Fruit fly (Drosophila melanogaster) whole organism, embryonic: ENCODE measurements around the gene CG4393.

Source experiments
- Asciz ChIP-seq: fragments of 200-800 bp; sonication (Bioruptor generic); optimal IDR thresholded peaks from 2 replicates; lab custom pipeline; 2017; ENCODE audit warnings: missing biosample characterization, mild to moderate bottlenecking, missing genetic modification characterization, missing genetic modification reagents
- Bteb2 ChIP-seq: fragments of 200-800 bp; sonication (Bioruptor generic); optimal IDR thresholded peaks from 2 replicates; lab custom pipeline; 2016; ENCODE audit warnings: missing biosample characterization, missing genetic modification characterization
- CG10147 ChIP-seq: fragments of 200-800 bp; sonication (Bioruptor generic); optimal IDR thresholded peaks from 2 replicates; lab custom pipeline; 2019; ENCODE audit warnings: missing biosample characterization, mild to moderate bottlenecking, missing genetic modification characterization, moderate library complexity
- CG11504 ChIP-seq: fragments of 200-800 bp; sonication (Bioruptor generic); optimal IDR thresholded peaks from 3 replicates; lab custom pipeline; 2019; ENCODE audit warnings: missing biosample characterization, mild to moderate bottlenecking, missing genetic modification characterization, moderate library complexity
- CG17361 ChIP-seq: fragments of 200-800 bp; sonication (Bioruptor generic); IDR thresholded peaks from 3 replicates; pipeline ENCODE4 v1.3.6; 2022; ENCODE audit warnings: missing biosample characterization, missing genetic modification characterization
- CG2129 ChIP-seq: fragments of 200-800 bp; sonication (Bioruptor generic); IDR thresholded peaks from 2 replicates; pipeline ENCODE4 v1.3.6; 2022; ENCODE audit warnings: missing biosample characterization, missing genetic modification characterization; ENCODE audit not compliant: partially characterized antibody
- CG2678 ChIP-seq: fragments of 200-800 bp; sonication (Bioruptor generic); optimal IDR thresholded peaks from 3 replicates; lab custom pipeline; 2019; ENCODE audit warnings: missing biosample characterization, mild to moderate bottlenecking, missing genetic modification characterization, moderate library complexity
- CG32532 ChIP-seq: fragments of 200-800 bp; sonication (Bioruptor generic); IDR thresholded peaks from 2 replicates; pipeline ENCODE4 v1.3.6; 2022; ENCODE audit warnings: missing biosample characterization, missing genetic modification characterization
- CG34422 ChIP-seq: fragments of 200-800 bp; sonication (Bioruptor generic); IDR thresholded peaks from 3 replicates; pipeline ENCODE4 v1.3.6; 2022; ENCODE audit warnings: missing biosample characterization, missing genetic modification characterization
- CG4282 ChIP-seq: fragments of 200-800 bp; sonication (Bioruptor generic); optimal IDR thresholded peaks from 2 replicates; lab custom pipeline; 2016; ENCODE audit warnings: missing biosample characterization, missing genetic modification characterization
- CG4730 ChIP-seq: fragments of 200-800 bp; sonication (Bioruptor generic); IDR thresholded peaks from 2 replicates; pipeline ENCODE4 v1.3.6; 2022; ENCODE audit warnings: missing biosample characterization, missing genetic modification characterization
- CG4820 ChIP-seq: fragments of 200-800 bp; sonication (Bioruptor generic); optimal IDR thresholded peaks from 3 replicates; lab custom pipeline; 2016; ENCODE audit warnings: missing biosample characterization, missing genetic modification characterization
- CG6254 ChIP-seq: fragments of 200-800 bp; sonication (Bioruptor generic); optimal IDR thresholded peaks from 3 replicates; lab custom pipeline; 2017; ENCODE audit warnings: mild to moderate bottlenecking, missing biosample characterization, missing genetic modification reagents, missing genetic modification characterization
- CG6689 ChIP-seq: fragments of 200-800 bp; sonication (Bioruptor generic); IDR thresholded peaks from 2 replicates; pipeline ENCODE4 v1.3.6; 2022; ENCODE audit warnings: missing biosample characterization, missing genetic modification characterization
- CG7745 ChIP-seq: fragments of 200-800 bp; sonication (Bioruptor generic); optimal IDR thresholded peaks from 2 replicates; lab custom pipeline; 2018; ENCODE audit warnings: missing biosample characterization, mild to moderate bottlenecking, missing genetic modification characterization, moderate library complexity
- CTCF ChIP-seq: fragments of 200-800 bp; sonication (Bioruptor generic); optimal IDR thresholded peaks from 2 replicates; lab custom pipeline; 2017; ENCODE audit warnings: missing biosample characterization, mild to moderate bottlenecking, missing genetic modification characterization, moderate library complexity
- D ChIP-seq, 2 experiments: fragments of 200-800 bp in 1 of 2; fragments of >200 bp in 1 of 2; sonication (Bioruptor generic) in 1 of 2; optimal IDR thresholded peaks; 2 replicates in 1 of 2; 3 replicates in 1 of 2; lab custom pipeline; 2017; ENCODE audit warnings: mild to moderate bottlenecking in 1 of 2, missing biosample characterization in 1 of 2, missing genetic modification characterization in 1 of 2, missing genetic modification reagents in 1 of 2
- Drgx ChIP-seq: fragments of 200-800 bp; sonication (Bioruptor generic); IDR thresholded peaks from 2 replicates; pipeline ENCODE4 v1.3.6; 2022; ENCODE audit warnings: missing biosample characterization, missing genetic modification characterization
- Gsc ChIP-seq: fragments of 200-800 bp; sonication (Bioruptor generic); IDR thresholded peaks from 2 replicates; pipeline ENCODE4 v1.3.6; 2022; ENCODE audit warnings: missing biosample characterization, missing genetic modification characterization
- HHEX ChIP-seq: fragments of 200-800 bp; sonication (Bioruptor generic); optimal IDR thresholded peaks from 3 replicates; lab custom pipeline; 2017; ENCODE audit warnings: missing biosample characterization, mild to moderate bottlenecking, missing genetic modification characterization, missing genetic modification reagents
- HLHmδ ChIP-seq: fragments of 200-800 bp; sonication (Bioruptor generic); optimal IDR thresholded peaks from 2 replicates; lab custom pipeline; 2018; ENCODE audit warnings: missing biosample characterization, mild to moderate bottlenecking, missing genetic modification characterization, moderate library complexity
- Hr51 ChIP-seq, 2 experiments: fragments of 200-800 bp; sonication (Bioruptor generic); optimal IDR thresholded peaks; 2 replicates in 1 of 2; 3 replicates in 1 of 2; lab custom pipeline; 2016 to 2018; ENCODE audit warnings: missing biosample characterization in 2 of 2, missing genetic modification characterization in 2 of 2, mild to moderate bottlenecking in 1 of 2, moderate library complexity in 1 of 2
- Jarid2 ChIP-seq: fragments of 200-800 bp; sonication (Bioruptor generic); optimal IDR thresholded peaks from 3 replicates; lab custom pipeline; 2017; ENCODE audit warnings: mild to moderate bottlenecking, missing biosample characterization, missing genetic modification reagents, missing genetic modification characterization
- Lhr ChIP-seq: fragments of 200-800 bp; sonication (Bioruptor generic); optimal IDR thresholded peaks from 3 replicates; lab custom pipeline; 2017; ENCODE audit warnings: mild to moderate bottlenecking, missing biosample characterization, missing genetic modification reagents, missing genetic modification characterization
- Spps ChIP-seq: fragments of 200-800 bp; sonication (Bioruptor generic); optimal IDR thresholded peaks from 2 replicates; lab custom pipeline; 2018; ENCODE audit warnings: missing biosample characterization, mild to moderate bottlenecking, missing genetic modification characterization
- Ssrp ChIP-seq: fragments of 200-800 bp; sonication (Bioruptor generic); optimal IDR thresholded peaks from 2 replicates; lab custom pipeline; 2018; ENCODE audit warnings: missing biosample characterization, mild to moderate bottlenecking, missing genetic modification characterization, moderate library complexity
- al ChIP-seq: fragments of 200-800 bp; sonication (Bioruptor generic); IDR thresholded peaks from 2 replicates; pipeline ENCODE4 v1.3.6; 2022; ENCODE audit warnings: missing biosample characterization, missing genetic modification characterization
- bab2 ChIP-seq: fragments of 200-800 bp; sonication (Bioruptor generic); optimal IDR thresholded peaks from 2 replicates; lab custom pipeline; 2016; ENCODE audit warnings: missing biosample characterization, missing genetic modification characterization
- bigmax ChIP-seq: fragments of 200-800 bp; sonication (Bioruptor generic); optimal IDR thresholded peaks from 2 replicates; lab custom pipeline; 2018; ENCODE audit warnings: missing biosample characterization, mild to moderate bottlenecking, missing genetic modification characterization
- dan ChIP-seq: fragments of 200-800 bp; sonication (Bioruptor generic); IDR thresholded peaks from 2 replicates; pipeline ENCODE4 v1.3.6; 2022; ENCODE audit warnings: missing biosample characterization, missing genetic modification characterization
- dimm ChIP-seq: fragments of 200-800 bp; sonication (Bioruptor generic); IDR thresholded peaks from 2 replicates; pipeline ENCODE4 v1.3.6; 2022; ENCODE audit warnings: missing biosample characterization, missing genetic modification characterization
- en ChIP-seq: fragments of 200-800 bp; sonication (Bioruptor generic); optimal IDR thresholded peaks from 2 replicates; lab custom pipeline; 2016; ENCODE audit warnings: missing biosample characterization, missing genetic modification characterization
- fd3F ChIP-seq: fragments of 200-800 bp; sonication (Bioruptor generic); optimal IDR thresholded peaks from 2 replicates; lab custom pipeline; 2018; ENCODE audit warnings: missing biosample characterization, mild to moderate bottlenecking, missing genetic modification characterization, moderate library complexity
- fd96Cb ChIP-seq: fragments of 200-800 bp; sonication (Bioruptor generic); optimal IDR thresholded peaks from 2 replicates; lab custom pipeline; 2018; ENCODE audit warnings: missing biosample characterization, mild to moderate bottlenecking, missing genetic modification characterization, moderate library complexity
- gcm ChIP-seq: fragments of 200-800 bp; sonication (Bioruptor generic); optimal IDR thresholded peaks from 2 replicates; lab custom pipeline; 2019; ENCODE audit warnings: missing biosample characterization, mild to moderate bottlenecking, missing genetic modification characterization, moderate library complexity
- her ChIP-seq: fragments of 200-800 bp; sonication (Bioruptor generic); optimal IDR thresholded peaks from 2 replicates; lab custom pipeline; 2016; ENCODE audit warnings: missing biosample characterization, missing genetic modification characterization
- hkb ChIP-seq, 2 experiments: fragments of 200-800 bp in 1 of 2; fragments of >200 bp in 1 of 2; sonication (Bioruptor generic) in 1 of 2; IDR thresholded peaks in 1 of 2; optimal IDR thresholded peaks in 1 of 2; 2 replicates each; pipeline versions ENCODE4 v1.3.6 to Lab custom; 2017 to 2022; ENCODE audit warnings: missing biosample characterization in 1 of 2, missing genetic modification characterization in 1 of 2
- hth ChIP-seq: fragments of >200 bp; optimal IDR thresholded peaks from 2 replicates; lab custom pipeline; 2017; ENCODE audit warnings: inconsistent platforms
- kah ChIP-seq: fragments of 200-800 bp; sonication (Bioruptor generic); optimal IDR thresholded peaks from 2 replicates; lab custom pipeline; 2018; ENCODE audit warnings: missing biosample characterization, mild to moderate bottlenecking, missing genetic modification characterization
- maf-S ChIP-seq: fragments of 200-800 bp; sonication (Bioruptor generic); optimal IDR thresholded peaks from 2 replicates; lab custom pipeline; 2016; ENCODE audit warnings: missing biosample characterization, missing genetic modification characterization
- peb ChIP-seq: fragments of 200-800 bp; sonication (Bioruptor generic); IDR thresholded peaks from 2 replicates; pipeline ENCODE4 v1.3.6; 2022; ENCODE audit warnings: missing biosample characterization, missing genetic modification characterization
- pnt ChIP-seq: fragments of 200-800 bp; sonication (Bioruptor generic); optimal IDR thresholded peaks from 3 replicates; lab custom pipeline; 2016; ENCODE audit warnings: missing biosample characterization, missing genetic modification characterization
- run ChIP-seq: fragments of 200-800 bp; sonication (Bioruptor generic); optimal IDR thresholded peaks from 3 replicates; lab custom pipeline; 2018; ENCODE audit warnings: missing biosample characterization, mild to moderate bottlenecking, missing genetic modification characterization
- seq ChIP-seq: fragments of 200-800 bp; sonication (Bioruptor generic); IDR thresholded peaks from 2 replicates; pipeline ENCODE4 v1.3.6; 2022; ENCODE audit warnings: missing biosample characterization, missing genetic modification characterization
- sisA ChIP-seq: fragments of 200-800 bp; sonication (Bioruptor generic); IDR thresholded peaks from 2 replicates; pipeline ENCODE4 v1.3.6; 2022; ENCODE audit warnings: missing biosample characterization, missing genetic modification characterization
- slp2 ChIP-seq: fragments of 200-800 bp; sonication (Bioruptor generic); optimal IDR thresholded peaks from 2 replicates; lab custom pipeline; 2016; ENCODE audit warnings: missing biosample characterization, missing genetic modification characterization
- tin ChIP-seq: fragments of 200-800 bp; sonication (Bioruptor generic); optimal IDR thresholded peaks from 3 replicates; lab custom pipeline; 2016; ENCODE audit warnings: missing biosample characterization, missing genetic modification characterization
- usp ChIP-seq: fragments of >200 bp; optimal IDR thresholded peaks from 2 replicates; lab custom pipeline; 2017; ENCODE audit warnings: missing biosample characterization, missing genetic modification characterization
- vnd ChIP-seq: fragments of 200-800 bp; sonication (Bioruptor generic); IDR thresholded peaks from 3 replicates; pipeline ENCODE4 v1.3.6; 2022; ENCODE audit warnings: missing biosample characterization, missing genetic modification characterization; ENCODE audit not compliant: partially characterized antibody

Gene CG4393

dm6 chr3R:23365028-23365427 lies 19.5 kb downstream of the CG4393 start (continued):
- TF ChIP-seq maf-S (GFP tag; lab: Kevin White, UChicago) (no peak), CG7745 (tag; lab: Kevin White, UChicago) (no peak), CG34422 (GFP tag; lab: Robert Waterston, UW) (no peak), CG10147 (GFP tag; lab: Kevin White, UChicago) (no peak), kah (no peak), CG32532 (no peak), en (no peak), CTCF (GFP tag; lab: Kevin White, UChicago) (no peak), CG4730 (GFP tag; lab: Robert Waterston, UW) (0 out of 2 replicates have a peak, but pooled peaks have one; percentile 15), Hr51 (GFP tag; optimal IDR thresholded peaks at IDR 0.05; lab: Kevin White, UChicago) (no peak), CG11504 (tag; lab: Kevin White, UChicago) (peak; percentile 20), Ssrp (no peak), Jarid2 (GFP tag; lab: Kevin White, UChicago) (no peak)

dm6 chr3R:23363515-23364124 lies 21.0 kb downstream of the CG4393 start, which contains the start of gene CG4408:
CG4408 (minus strand) TSS chr3R:23363574.
- peak; percentile 18; the same call in 1 of the 2 replicates for TF ChIP-seq al (GFP tag; lab: Robert Waterston, UW)
- TF ChIP-seq peb (GFP tag; lab: Robert Waterston, UW): no peak
- 0 out of 3 replicates have a peak, but pooled peaks have one; percentile 22 for TF ChIP-seq CG17361
- no peak for TF ChIP-seq Gsc (GFP tag; lab: Robert Waterston, UW)
- TF ChIP-seq tin (GFP tag; lab: Kevin White, UChicago): no peak
- TF ChIP-seq seq (GFP tag; lab: Robert Waterston, UW): no peak
- TF ChIP-seq Bteb2 (GFP tag; lab: Kevin White, UChicago): no peak
- no peak for TF ChIP-seq dimm (GFP tag; lab: Robert Waterston, UW)
- no peak for TF ChIP-seq CG6254 (GFP tag; lab: Kevin White, UChicago)
- TF ChIP-seq Asciz: no peak
- TF ChIP-seq CG4282: no peak
- no peak for TF ChIP-seq run (tag; lab: Kevin White, UChicago)
- peak; percentile 65 for TF ChIP-seq CG2678 (tag; lab: Kevin White, UChicago)
- peak; percentile 33 for TF ChIP-seq pnt
- TF ChIP-seq Lhr: no peak
- TF ChIP-seq vnd (GFP tag; lab: Robert Waterston, UW): no peak
- no peak for TF ChIP-seq hkb (optimal IDR thresholded peaks at IDR 0.05; lab: Kevin White, UChicago)
- TF ChIP-seq hkb (GFP tag; IDR thresholded peaks at IDR 0.05; lab: Robert Waterston, UW): peak; percentile 55; the same call in 1 of the 2 replicates
- no peak for TF ChIP-seq dan (GFP tag; lab: Robert Waterston, UW)
- TF ChIP-seq Drgx (GFP tag; lab: Robert Waterston, UW): peak; percentile 70
- peak; percentile 4 for TF ChIP-seq fd3F (GFP tag; lab: Kevin White, UChicago)
- no peak for TF ChIP-seq Spps (tag; lab: Kevin White, UChicago)
- no peak for TF ChIP-seq hth
- no peak for TF ChIP-seq CG4820 (GFP tag; lab: Kevin White, UChicago)
- TF ChIP-seq HHEX (GFP tag; lab: Kevin White, UChicago): peak; percentile 32
- TF ChIP-seq bigmax (GFP tag; lab: Kevin White, UChicago): no peak
- TF ChIP-seq CG2129 (GFP tag; lab: Robert Waterston, UW): no peak
- TF ChIP-seq usp (GFP tag; lab: Kevin White, UChicago): no peak
- TF ChIP-seq HLHmδ (GFP tag; lab: Kevin White, UChicago): no peak
- TF ChIP-seq slp2: no peak
- TF ChIP-seq her (GFP tag; lab: Kevin White, UChicago): no peak
- no peak for TF ChIP-seq D (optimal IDR thresholded peaks at IDR 0.05; lab: Kevin White, UChicago)
- no peak for TF ChIP-seq D (GFP tag; optimal IDR thresholded peaks at IDR 0.05; lab: Kevin White, UChicago)
- TF ChIP-seq fd96Cb (tag; lab: Kevin White, UChicago): peak; percentile 48
- peak; percentile 37; the same call in 1 of the 2 replicates for TF ChIP-seq sisA (GFP tag; lab: Robert Waterston, UW)
- TF ChIP-seq bab2 (GFP tag; lab: Kevin White, UChicago): peak; percentile 9
- TF ChIP-seq gcm (GFP tag; lab: Kevin White, UChicago): no peak
- TF ChIP-seq CG6689: no peak; the same call in 1 of the 2 replicates
